Worm (Caenorhabditis elegans) whole organism, young adult: ENCODE results near the gene F59B1.8.
"Not testable (repeated sequence)": the region's sequence is repeated elsewhere in the genome, so short reads cannot be mapped to it uniquely, and the experiment has no call there.

Experiments used
- B0035.1 ChIP-seq: sonication (generic microtip); optimal IDR thresholded peaks from 2 replicates; lab custom pipeline; 2016; ENCODE audit warnings: missing genetic modification characterization, mild to moderate bottlenecking, missing compliant biosample characterization, missing genotype, missing genetic modification reagents
- Y53G8AR.9 ChIP-seq: fragments of 200-800 bp; sonication (Bioruptor generic); conservative IDR thresholded peaks from 2 replicates; pipeline ENCODE4 v1.3.6; 2022; ENCODE audit warnings: missing genetic modification reagents, missing genetic modification characterization, missing compliant biosample characterization
- akir-1 ChIP-seq: fragments of 200-800 bp; sonication (Bioruptor generic); optimal IDR thresholded peaks from 2 replicates; lab custom pipeline; 2018; ENCODE audit warnings: mild to moderate bottlenecking, missing genetic modification characterization, moderate library complexity, missing compliant biosample characterization
- ceh-40 ChIP-seq: fragments of 200-800 bp; sonication (Bioruptor generic); IDR thresholded peaks from 2 replicates; pipeline ENCODE4 v1.3.6; 2022; ENCODE audit warnings: missing genetic modification characterization, missing compliant biosample characterization
- ceh-91 ChIP-seq: fragments of 200-800 bp; sonication (Bioruptor generic); IDR thresholded peaks from 2 replicates; pipeline ENCODE4 v1.3.6; 2022; ENCODE audit warnings: missing genetic modification reagents, missing genetic modification characterization, missing compliant biosample characterization
- die-1 ChIP-seq: sonication (generic microtip); optimal IDR thresholded peaks from 2 replicates; lab custom pipeline; 2016; ENCODE audit warnings: missing genotype, mild to moderate bottlenecking, missing genetic modification characterization, missing compliant biosample characterization
- efl-1 ChIP-seq: fragments of 150-350 bp; optimal IDR thresholded peaks from 2 replicates; lab custom pipeline; 2014; ENCODE audit warnings: missing biosample characterization, missing genetic modification reagents, missing genetic modification characterization
- egl-44 ChIP-seq: fragments of 200-800 bp; sonication (Bioruptor generic); IDR thresholded peaks from 2 replicates; pipeline ENCODE4 v1.3.6; 2022; ENCODE audit warnings: missing genetic modification reagents, missing genetic modification characterization, missing compliant biosample characterization
- fkh-3 ChIP-seq: sonication (generic microtip); optimal IDR thresholded peaks from 2 replicates; lab custom pipeline; 2016; ENCODE audit warnings: mild to moderate bottlenecking, missing genetic modification characterization, missing compliant biosample characterization
- hmg-20 ChIP-seq: fragments of 200-800 bp; sonication (Bioruptor generic); IDR thresholded peaks from 2 replicates; pipeline ENCODE4 v1.3.6; 2022; ENCODE audit warnings: missing genetic modification reagents, missing genetic modification characterization, missing compliant biosample characterization
- lag-1 ChIP-seq: fragments of 200-800 bp; sonication (Bioruptor generic); IDR thresholded peaks from 2 replicates; pipeline ENCODE4 v1.3.6; 2022; ENCODE audit warnings: missing genetic modification reagents, missing genetic modification characterization, missing compliant biosample characterization
- lin-35 ChIP-seq, 3 experiments: fragments of 150-350 bp in 2 of 3; sonication (generic microtip) in 1 of 3; optimal IDR thresholded peaks; 2 replicates each; lab custom pipeline; 2014 to 2018; ENCODE audit warnings: missing biosample characterization in 3 of 3, missing genetic modification characterization in 3 of 3, missing genetic modification reagents in 3 of 3
- lin-40 ChIP-seq: sonication (generic microtip); optimal IDR thresholded peaks from 2 replicates; lab custom pipeline; 2016; ENCODE audit warnings: missing genetic modification characterization, mild to moderate bottlenecking, missing compliant biosample characterization, missing genotype, missing genetic modification reagents
- madf-6 ChIP-seq: fragments of 200-800 bp; sonication (Bioruptor generic); IDR thresholded peaks from 2 replicates; pipeline ENCODE4 v1.3.6; 2022; ENCODE audit warnings: missing genetic modification reagents, missing genetic modification characterization, missing compliant biosample characterization
- madf-8 ChIP-seq: fragments of 200-800 bp; sonication (Bioruptor generic); conservative IDR thresholded peaks from 2 replicates; pipeline ENCODE4 v1.3.6; 2022; ENCODE audit warnings: missing genetic modification reagents, missing genetic modification characterization, missing compliant biosample characterization
- mcd-1 ChIP-seq: fragments of 200-800 bp; sonication (Bioruptor generic); IDR thresholded peaks from 2 replicates; pipeline ENCODE4 v1.3.6; 2022; ENCODE audit warnings: missing genetic modification reagents, missing genetic modification characterization, missing compliant biosample characterization
- mes-4 ChIP-seq: sonication (generic microtip); optimal IDR thresholded peaks from 2 replicates; lab custom pipeline; 2016; ENCODE audit warnings: missing genotype, missing genetic modification characterization, missing compliant biosample characterization
- nfya-2 ChIP-seq: fragments of 200-800 bp; sonication (Bioruptor generic); IDR thresholded peaks from 2 replicates; pipeline ENCODE4 v1.3.6; 2022; ENCODE audit warnings: missing genetic modification reagents, missing genetic modification characterization, missing compliant biosample characterization
- nhr-120 ChIP-seq: fragments of 200-800 bp; sonication (Bioruptor generic); IDR thresholded peaks from 2 replicates; pipeline ENCODE4 v1.3.6; 2022; ENCODE audit warnings: missing genetic modification characterization, missing compliant biosample characterization
- pha-4 ChIP-seq: fragments of 150-350 bp; sonication (generic microtip); optimal IDR thresholded peaks from 2 replicates; lab custom pipeline; 2014; ENCODE audit warnings: missing biosample characterization, missing genetic modification reagents, missing genetic modification characterization
- rpc-1 ChIP-seq, 2 experiments: fragments of 150-350 bp in 1 of 2; sonication (generic microtip) in 1 of 2; optimal IDR thresholded peaks; 2 replicates each; lab custom pipeline; 2014 to 2018; ENCODE audit warnings: missing biosample characterization in 1 of 2, missing genetic modification characterization in 1 of 2, missing genetic modification reagents in 1 of 2, missing genotype in 1 of 2
- sdz-38 ChIP-seq: sonication (generic microtip); optimal IDR thresholded peaks from 2 replicates; lab custom pipeline; 2016; ENCODE audit warnings: missing genotype, missing genetic modification characterization, missing compliant biosample characterization
- snpc-1.3 ChIP-seq: sonication (generic microtip); optimal IDR thresholded peaks from 2 replicates; lab custom pipeline; 2017; ENCODE audit warnings: missing genetic modification characterization, mild to moderate bottlenecking, missing compliant biosample characterization, antibody characterized with exemption, moderate library complexity, missing genotype, missing genetic modification reagents; ENCODE audit not compliant: insufficient read depth
- sptf-2 ChIP-seq: fragments of 200-800 bp; sonication (Bioruptor generic); optimal IDR thresholded peaks from 2 replicates; lab custom pipeline; 2018; ENCODE audit warnings: mild to moderate bottlenecking, missing genetic modification characterization, missing compliant biosample characterization
- unc-130 ChIP-seq: sonication (generic microtip); optimal IDR thresholded peaks from 2 replicates; lab custom pipeline; 2016; ENCODE audit warnings: missing genetic modification reagents, missing genetic modification characterization, missing compliant biosample characterization
- unc-62 ChIP-seq: fragments of 150-350 bp; optimal IDR thresholded peaks from 2 replicates; lab custom pipeline; 2014; ENCODE audit warnings: missing biosample characterization, missing genetic modification reagents, missing genetic modification characterization
- ztf-22 ChIP-seq: fragments of 200-800 bp; sonication (Bioruptor generic); optimal IDR thresholded peaks from 2 replicates; lab custom pipeline; 2018; ENCODE audit warnings: mild to moderate bottlenecking, missing genetic modification characterization, moderate library complexity, missing compliant biosample characterization
- ztf-25 ChIP-seq: fragments of 200-800 bp; sonication (Bioruptor generic); IDR thresholded peaks from 2 replicates; pipeline ENCODE4 v1.3.6; 2022; ENCODE audit warnings: missing genetic modification reagents, missing genetic modification characterization, missing compliant biosample characterization
- ztf-26 ChIP-seq: sonication (generic microtip); optimal IDR thresholded peaks from 2 replicates; lab custom pipeline; 2017; ENCODE audit warnings: missing genetic modification characterization, missing compliant biosample characterization
- ztf-3 ChIP-seq: fragments of 200-800 bp; sonication (Bioruptor generic); optimal IDR thresholded peaks from 2 replicates; lab custom pipeline; 2018; ENCODE audit warnings: mild to moderate bottlenecking, missing genetic modification characterization, missing compliant biosample characterization

The F59B1.8 gene

ce11 chrV:3632249-3633030 is 11.6 kb downstream of the F59B1.8 start (continued):
- no peak for TF ChIP-seq sptf-2 (GFP tag; lab: Kevin White, UChicago)
- no peak for TF ChIP-seq efl-1 (GFP tag; lab: Kevin White, UChicago)
- TF ChIP-seq lag-1 (GFP tag; lab: Robert Waterston, UW) = no peak
- no peak for TF ChIP-seq ceh-91 (GFP tag; lab: Robert Waterston, UW)

DNA sequence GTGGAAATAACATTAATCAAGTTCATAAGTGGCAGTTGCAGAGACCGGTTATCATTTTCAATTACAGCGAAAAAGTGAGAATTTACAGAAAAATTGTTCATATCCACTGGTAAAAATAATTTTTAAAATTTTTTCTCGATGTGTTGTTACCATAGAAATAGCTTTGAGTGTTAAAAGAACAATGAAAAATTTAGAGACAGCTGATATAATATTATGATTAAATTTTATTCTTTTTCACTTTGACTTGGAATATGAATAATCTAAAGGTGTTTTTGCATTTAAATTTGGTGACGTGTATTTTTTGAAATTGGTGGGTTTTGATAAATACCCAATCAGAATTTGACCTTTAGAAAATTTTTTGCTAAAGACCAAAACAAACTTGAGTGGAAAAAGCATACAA is 12.5 kb downstream of the F59B1.8 start, which contains the start of gene F59B1.6:
TSS of gene F59B1.6 (minus strand) at position 101 of the 400 bp plus-strand sequence.
- TF ChIP-seq B0035.1 (tag; lab: Kevin White, UChicago) (no peak), ztf-3 (GFP tag; lab: Kevin White, UChicago) (no peak), hmg-20 (GFP tag; lab: Robert Waterston, UW) (no peak), rpc-1 (optimal IDR thresholded peaks at IDR 0.05; lab: Kevin White, UChicago) (no peak), rpc-1 (tag; optimal IDR thresholded peaks at IDR 0.05; lab: Kevin White, UChicago) (no peak), nhr-120 (GFP tag; lab: Robert Waterston, UW) (no peak), lag-1 (GFP tag; lab: Robert Waterston, UW) (no peak), snpc-1.3 (tag; lab: Kevin White, UChicago) (no peak), madf-8 (GFP tag; lab: Robert Waterston, UW) (no peak), lin-40 (tag; lab: Kevin White, UChicago) (no peak), akir-1 (no peak), nfya-2 (GFP tag; lab: Robert Waterston, UW) (no peak), lin-35 (GFP tag; optimal IDR thresholded peaks at IDR 0.05; lab: Kevin White, UChicago) (no peak)

DNA sequence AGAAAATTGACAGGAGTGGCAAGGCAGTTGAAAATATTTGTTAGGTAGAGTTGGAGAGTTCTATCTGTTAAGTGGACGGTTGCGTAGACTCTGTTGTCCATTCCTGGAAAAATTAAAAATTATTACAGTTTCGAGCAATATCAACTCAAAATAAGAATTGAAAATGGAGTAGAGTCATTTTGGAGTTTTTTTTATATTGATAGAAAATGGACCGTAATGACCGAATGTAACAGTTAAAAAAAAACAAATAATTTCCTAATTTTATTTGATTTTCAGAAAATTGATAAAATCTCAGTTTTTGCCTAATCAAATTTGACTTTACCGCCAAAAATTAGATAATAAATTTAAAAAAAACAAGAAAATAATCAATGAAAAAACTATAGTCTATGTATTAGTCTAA is 17.1 kb downstream of the F59B1.8 start, which contains the start of gene F59B1.4:
TSS of gene F59B1.4 (minus strand) at position 101 of the 400 bp plus-strand sequence.
- TF ChIP-seq mes-4 (tag; lab: Kevin White, UChicago) (no peak), ceh-40 (no peak), mcd-1 (no peak)

- TF ChIP-seq pha-4 (tag; lab: Kevin White, UChicago); unc-62 (GFP tag; lab: Kevin White, UChicago); akir-1: not testable (repeated sequence)
Measured at ce11 chrV:3620608-3621007, 23.4 kb downstream of the F59B1.8 start, which contains the start of gene srx-93. TSS of gene srx-93 (minus strand) at chrV:3620708.

DNA sequence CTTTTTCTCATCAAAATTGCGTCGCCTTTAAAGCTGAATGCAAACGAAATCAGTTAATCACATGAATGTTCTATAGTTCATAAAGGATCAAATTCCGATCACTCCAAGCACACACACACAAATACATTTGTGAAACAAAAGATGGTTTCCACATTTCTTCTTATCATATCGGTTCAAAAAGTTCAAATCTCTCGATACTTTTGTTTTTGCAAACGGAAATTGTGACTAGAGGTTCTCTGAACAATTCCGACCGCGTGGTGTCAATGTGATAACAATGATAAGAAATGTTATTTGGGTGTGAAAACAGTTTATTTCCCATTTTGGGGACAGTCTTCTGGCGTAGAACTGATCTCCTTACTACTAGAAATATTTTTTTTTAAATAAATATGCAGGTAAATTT is 27.2 kb downstream of the F59B1.8 start:
- TF ChIP-seq madf-6 = no peak
- no peak for TF ChIP-seq lag-1 (GFP tag; lab: Robert Waterston, UW)
- no peak for TF ChIP-seq ztf-26 (tag; lab: Kevin White, UChicago)
- no peak for TF ChIP-seq fkh-3 (tag; lab: Kevin White, UChicago)
- TF ChIP-seq ztf-22 (GFP tag; lab: Kevin White, UChicago) = no peak
- TF ChIP-seq ztf-25 (GFP tag; lab: Robert Waterston, UW) = no peak
- TF ChIP-seq egl-44 = no peak
- no peak for TF ChIP-seq die-1
- TF ChIP-seq sdz-38 (tag; lab: Kevin White, UChicago) = no peak
- no peak for TF ChIP-seq akir-1
- no peak for TF ChIP-seq snpc-1.3 (tag; lab: Kevin White, UChicago)
- no peak for TF ChIP-seq unc-130
- TF ChIP-seq Y53G8AR.9 (GFP tag; lab: Robert Waterston, UW) = no peak
